Worm (Caenorhabditis elegans): Measurements from ENCODE around the gene eral-1.

- TF ChIP-seq hrde-1 (tag; optimal IDR thresholded peaks at IDR 0.05; ENCODE audit: borderline replicate concordance) (no peak), F55B11.4 (tag; optimal IDR thresholded peaks at IDR 0.05; ENCODE audit: borderline replicate concordance, insufficient read depth) (no peak), unc-62 (GFP tag; optimal IDR thresholded peaks at IDR 0.05) (peak; percentile 59), nhr-120 (GFP tag; IDR thresholded peaks at IDR 0.05) (no peak), nhr-80 (tag; optimal IDR thresholded peaks at IDR 0.05) (peak; percentile 97), lag-1 (GFP tag; IDR thresholded peaks at IDR 0.05) (no peak), B0019.2 (GFP tag; conservative IDR thresholded peaks at IDR 0.05) (no peak), lin-26 (GFP tag; IDR thresholded peaks at IDR 0.05) (peak; percentile 21; the same call in 1 of the 2 replicates), mes-4 (tag; optimal IDR thresholded peaks at IDR 0.05) (no peak), dpl-1 (GFP tag; optimal IDR thresholded peaks at IDR 0.05) (no peak)
Observed at ce11 chrII:9603419-9603818, 13.9 kb upstream of the eral-1 start.

Data from whole organism, young adult.